Worm (Caenorhabditis elegans) whole organism, L3 larva: ENCODE measurements around the gene pbo-4.

Experiments
- ceh-16 ChIP-seq: sonication (generic microtip); optimal IDR thresholded peaks from 2 replicates; lab custom pipeline; 2017; ENCODE audit warnings: missing biosample characterization, missing genetic modification characterization
- ceh-9 ChIP-seq: sonication (generic microtip); optimal IDR thresholded peaks from 2 replicates; lab custom pipeline; 2018; ENCODE audit warnings: missing biosample characterization, missing genetic modification characterization
- elt-2 ChIP-seq: sonication (generic microtip); optimal IDR thresholded peaks from 2 replicates; lab custom pipeline; 2016; ENCODE audit warnings: missing genetic modification reagents, mild to moderate bottlenecking, missing genetic modification characterization, missing compliant biosample characterization
- elt-3 ChIP-seq, 3 experiments: fragments of 150-350 bp in 1 of 3; sonication (generic microtip) in 2 of 3; optimal IDR thresholded peaks; 2 replicates in 2 of 3; 4 replicates in 1 of 3; lab custom pipeline; 2014 to 2017; ENCODE audit warnings: missing biosample characterization in 3 of 3, missing genetic modification characterization in 3 of 3
- fkh-10 ChIP-seq: sonication (generic microtip); optimal IDR thresholded peaks from 2 replicates; lab custom pipeline; 2017; ENCODE audit warnings: missing biosample characterization, missing genetic modification reagents, missing genetic modification characterization
- fos-1 ChIP-seq: fragments of 150-350 bp; optimal IDR thresholded peaks from 2 replicates; lab custom pipeline; 2014; ENCODE audit warnings: missing biosample characterization, missing genetic modification characterization
- lin-15B ChIP-seq: fragments of 150-350 bp; optimal IDR thresholded peaks from 2 replicates; lab custom pipeline; 2014; ENCODE audit warnings: missing biosample characterization, missing genetic modification characterization
- nfya-1 ChIP-seq: sonication (generic microtip); optimal IDR thresholded peaks from 2 replicates; lab custom pipeline; 2017; ENCODE audit warnings: missing genetic modification characterization, mild to moderate bottlenecking, missing compliant biosample characterization, antibody characterized with exemption, moderate library complexity; ENCODE audit not compliant: insufficient read depth
- nhr-12 ChIP-seq: fragments of 150-350 bp; optimal IDR thresholded peaks from 2 replicates; lab custom pipeline; 2014; ENCODE audit warnings: missing biosample characterization, missing genetic modification characterization
- pha-4 ChIP-seq: fragments of 150-350 bp; optimal IDR thresholded peaks from 2 replicates; lab custom pipeline; 2014; ENCODE audit warnings: missing biosample characterization, missing genetic modification reagents, missing genetic modification characterization
- unc-39 ChIP-seq: sonication (generic microtip); optimal IDR thresholded peaks from 4 replicates; lab custom pipeline; 2017; ENCODE audit warnings: missing biosample characterization, missing genetic modification characterization

DNA sequence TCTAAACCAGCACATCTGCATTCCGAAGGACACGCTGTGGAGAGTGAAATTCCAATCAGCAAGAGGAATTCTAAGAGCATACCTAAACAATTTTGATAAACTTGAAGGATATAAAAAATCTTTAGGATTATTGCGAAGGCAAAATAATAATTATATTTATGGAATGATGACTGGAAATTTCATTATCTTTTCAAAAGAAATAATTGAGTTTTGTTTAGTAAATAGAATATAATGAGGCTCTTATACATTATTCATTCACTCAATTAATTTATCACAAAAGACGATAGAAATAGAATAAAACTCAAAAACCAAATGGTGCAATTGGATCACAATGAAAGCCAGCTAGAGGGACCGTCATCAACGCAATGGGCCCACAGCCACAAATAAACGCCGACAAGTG is 25.3 kb downstream of the pbo-4 start, which contains the start of gene pxn-2:
- no peak for TF ChIP-seq ceh-9
- TF ChIP-seq ceh-16 (tag; lab: Kevin White, UChicago): no peak
- TF ChIP-seq elt-2 (tag; lab: Kevin White, UChicago): no peak
- no peak for TF ChIP-seq unc-39 (tag; lab: Kevin White, UChicago)
- TF ChIP-seq lin-15B: no peak
- no peak for TF ChIP-seq fkh-10 (GFP tag; lab: Kevin White, UChicago)
- no peak for TF ChIP-seq pha-4 (tag; lab: Kevin White, UChicago)
- no peak for TF ChIP-seq nfya-1
- no peak for TF ChIP-seq elt-3 (tag; optimal IDR thresholded peaks at IDR 0.05; lab: Kevin White, UChicago)
- TF ChIP-seq fos-1 (tag; lab: Kevin White, UChicago): no peak
- TF ChIP-seq nhr-12 (tag; lab: Kevin White, UChicago): no peak
